Fruit fly (Drosophila melanogaster) whole organism, embryonic: ENCODE data around the gene Nin.

ENCODE experiments used
- CG10321 ChIP-seq: fragments of 200-800 bp; sonication (Bioruptor generic); IDR thresholded peaks from 2 replicates; pipeline ENCODE4 v1.3.6; 2022; ENCODE audit warnings: missing biosample characterization, missing genetic modification characterization
- CG12155 ChIP-seq: fragments of 200-800 bp; sonication (Bioruptor generic); optimal IDR thresholded peaks from 3 replicates; lab custom pipeline; 2016; ENCODE audit warnings: missing biosample characterization, missing genetic modification characterization
- CG12744 ChIP-seq: fragments of 200-800 bp; sonication (Bioruptor generic); optimal IDR thresholded peaks from 2 replicates; lab custom pipeline; 2016; ENCODE audit warnings: missing biosample characterization, missing genetic modification characterization
- CG1602 ChIP-seq: fragments of 200-800 bp; sonication (Bioruptor generic); optimal IDR thresholded peaks from 3 replicates; lab custom pipeline; 2016; ENCODE audit warnings: missing biosample characterization, missing genetic modification characterization
- CG17328 ChIP-seq: fragments of 200-800 bp; sonication (Bioruptor generic); IDR thresholded peaks from 2 replicates; pipeline ENCODE4 v1.3.6; 2022; ENCODE audit warnings: missing biosample characterization, missing genetic modification characterization
- CG2712 ChIP-seq: fragments of 200-800 bp; optimal IDR thresholded peaks from 3 replicates; lab custom pipeline; 2019; ENCODE audit warnings: missing biosample characterization, mild to moderate bottlenecking, missing genetic modification characterization, moderate library complexity
- CG2889 ChIP-seq: fragments of 200-800 bp; sonication (Bioruptor generic); IDR thresholded peaks from 3 replicates; pipeline ENCODE4 v1.3.6; 2022; ENCODE audit warnings: missing biosample characterization, missing genetic modification characterization
- CG34376 ChIP-seq: fragments of 200-800 bp; sonication (Bioruptor generic); optimal IDR thresholded peaks from 2 replicates; lab custom pipeline; 2018; ENCODE audit warnings: missing biosample characterization, mild to moderate bottlenecking, missing genetic modification characterization
- CG3838 ChIP-seq: fragments of 200-800 bp; sonication (Bioruptor generic); optimal IDR thresholded peaks from 3 replicates; lab custom pipeline; 2016; ENCODE audit warnings: missing biosample characterization, missing genetic modification characterization
- CG43689 ChIP-seq: fragments of 200-800 bp; sonication (Bioruptor generic); IDR thresholded peaks from 2 replicates; pipeline ENCODE4 v1.3.6; 2022; ENCODE audit warnings: missing biosample characterization, missing genetic modification characterization
- CG4617 ChIP-seq: fragments of 200-800 bp; sonication (Bioruptor generic); optimal IDR thresholded peaks from 3 replicates; lab custom pipeline; 2016; ENCODE audit warnings: missing biosample characterization, missing genetic modification characterization, borderline replicate concordance
- CG4707 ChIP-seq: fragments of 200-800 bp; sonication (Bioruptor generic); optimal IDR thresholded peaks from 2 replicates; lab custom pipeline; 2018; ENCODE audit warnings: missing biosample characterization, mild to moderate bottlenecking, missing genetic modification characterization, moderate library complexity
- CG4854 ChIP-seq: fragments of 200-800 bp; sonication (Bioruptor generic); optimal IDR thresholded peaks from 2 replicates; lab custom pipeline; 2016; ENCODE audit warnings: missing biosample characterization, missing genetic modification characterization, inconsistent platforms
- CG6272 ChIP-seq: fragments of 200-800 bp; sonication (Bioruptor generic); IDR thresholded peaks from 2 replicates; pipeline ENCODE4 v1.3.6; 2022; ENCODE audit warnings: missing biosample characterization, missing genetic modification characterization
- CG6854 ChIP-seq: fragments of 200-800 bp; sonication (Bioruptor generic); optimal IDR thresholded peaks from 3 replicates; lab custom pipeline; 2017; ENCODE audit warnings: missing biosample characterization, mild to moderate bottlenecking, missing genetic modification characterization
- CG8089 ChIP-seq: fragments of 200-800 bp; sonication (Bioruptor generic); optimal IDR thresholded peaks from 3 replicates; lab custom pipeline; 2016; ENCODE audit warnings: missing biosample characterization, missing genetic modification characterization
- CG8290 ChIP-seq, 3 experiments: fragments of 200-800 bp; sonication (Bioruptor generic); optimal IDR thresholded peaks; 2 replicates each; lab custom pipeline; 2016 to 2019; ENCODE audit warnings: missing biosample characterization in 3 of 3, missing genetic modification characterization in 3 of 3, mild to moderate bottlenecking in 2 of 3, moderate library complexity in 1 of 3
- CG8478 ChIP-seq: fragments of >200 bp; optimal IDR thresholded peaks from 2 replicates; lab custom pipeline; 2018
- CG9932 ChIP-seq: fragments of 200-800 bp; sonication (Bioruptor generic); IDR thresholded peaks from 2 replicates; pipeline ENCODE4 v1.3.6; 2022; ENCODE audit warnings: missing biosample characterization, missing genetic modification characterization
- Dek ChIP-seq: fragments of 200-800 bp; sonication (Bioruptor generic); optimal IDR thresholded peaks from 3 replicates; lab custom pipeline; 2019; ENCODE audit warnings: missing biosample characterization, mild to moderate bottlenecking, missing genetic modification characterization, moderate library complexity
- Doc3 ChIP-seq: fragments of 200-800 bp; sonication (Bioruptor generic); IDR thresholded peaks from 3 replicates; pipeline ENCODE4 v1.3.6; 2022; ENCODE audit warnings: missing biosample characterization, missing genetic modification characterization; ENCODE audit not compliant: partially characterized antibody
- Drgx ChIP-seq: fragments of 200-800 bp; sonication (Bioruptor generic); IDR thresholded peaks from 2 replicates; pipeline ENCODE4 v1.3.6; 2022; ENCODE audit warnings: missing biosample characterization, missing genetic modification characterization
- H2.0 ChIP-seq: fragments of 200-800 bp; sonication (Bioruptor generic); IDR thresholded peaks from 2 replicates; pipeline ENCODE4 v1.3.6; 2022; ENCODE audit warnings: missing biosample characterization, missing genetic modification characterization
- Jarid2 ChIP-seq: fragments of 200-800 bp; sonication (Bioruptor generic); optimal IDR thresholded peaks from 3 replicates; lab custom pipeline; 2017; ENCODE audit warnings: mild to moderate bottlenecking, missing biosample characterization, missing genetic modification reagents, missing genetic modification characterization
- Mes4 ChIP-seq: fragments of 200-800 bp; sonication (Bioruptor generic); optimal IDR thresholded peaks from 2 replicates; lab custom pipeline; 2016; ENCODE audit warnings: missing biosample characterization, missing genetic modification characterization
- NfI ChIP-seq: fragments of 200-800 bp; sonication (Bioruptor generic); optimal IDR thresholded peaks from 3 replicates; lab custom pipeline; 2018; ENCODE audit warnings: missing biosample characterization, mild to moderate bottlenecking, missing genetic modification characterization, moderate library complexity
- PHDP ChIP-seq: fragments of 200-800 bp; sonication (Bioruptor generic); optimal IDR thresholded peaks from 3 replicates; lab custom pipeline; 2018; ENCODE audit warnings: missing biosample characterization, mild to moderate bottlenecking, missing genetic modification characterization, moderate library complexity
- Sry-β ChIP-seq: fragments of 200-800 bp; sonication (Bioruptor generic); optimal IDR thresholded peaks from 2 replicates; lab custom pipeline; 2018; ENCODE audit warnings: missing biosample characterization, mild to moderate bottlenecking, missing genetic modification characterization, moderate library complexity
- ap ChIP-seq: fragments of 200-800 bp; sonication (Bioruptor generic); IDR thresholded peaks from 2 replicates; pipeline ENCODE4 v1.3.6; 2022; ENCODE audit warnings: missing biosample characterization, missing genetic modification characterization
- az2 ChIP-seq: fragments of 200-800 bp; sonication (Bioruptor generic); optimal IDR thresholded peaks from 3 replicates; lab custom pipeline; 2016; ENCODE audit warnings: missing biosample characterization, missing genetic modification characterization
- bbx ChIP-seq: fragments of 200-800 bp; sonication (Bioruptor generic); IDR thresholded peaks from 2 replicates; pipeline ENCODE4 v1.3.6; 2022; ENCODE audit warnings: missing biosample characterization, missing genetic modification characterization; ENCODE audit not compliant: partially characterized antibody
- bsh ChIP-seq, 2 experiments: fragments of 200-800 bp; sonication (Bioruptor generic); optimal IDR thresholded peaks; 2 replicates each; lab custom pipeline; 2017 to 2018; ENCODE audit warnings: mild to moderate bottlenecking in 2 of 2, missing biosample characterization in 2 of 2, missing genetic modification characterization in 2 of 2, moderate library complexity in 1 of 2
- chinmo ChIP-seq: fragments of 200-800 bp; sonication (Bioruptor generic); IDR thresholded peaks from 4 replicates; pipeline ENCODE4 v1.3.6; 2022; ENCODE audit warnings: missing biosample characterization, missing genetic modification characterization; ENCODE audit not compliant: partially characterized antibody
- esg ChIP-seq: fragments of 200-800 bp; sonication (Bioruptor generic); conservative IDR thresholded peaks from 2 replicates; pipeline ENCODE4 v1.3.6; 2022; ENCODE audit warnings: missing biosample characterization, missing genetic modification characterization
- exex ChIP-seq: fragments of 200-800 bp; sonication (Bioruptor generic); optimal IDR thresholded peaks from 4 replicates; lab custom pipeline; 2018; ENCODE audit warnings: missing biosample characterization, mild to moderate bottlenecking, missing genetic modification characterization, moderate library complexity
- fd3F ChIP-seq: fragments of 200-800 bp; sonication (Bioruptor generic); optimal IDR thresholded peaks from 2 replicates; lab custom pipeline; 2018; ENCODE audit warnings: missing biosample characterization, mild to moderate bottlenecking, missing genetic modification characterization, moderate library complexity
- hkb ChIP-seq, 2 experiments: fragments of 200-800 bp in 1 of 2; fragments of >200 bp in 1 of 2; sonication (Bioruptor generic) in 1 of 2; IDR thresholded peaks in 1 of 2; optimal IDR thresholded peaks in 1 of 2; 2 replicates each; pipeline versions ENCODE4 v1.3.6 to Lab custom; 2017 to 2022; ENCODE audit warnings: missing biosample characterization in 1 of 2, missing genetic modification characterization in 1 of 2
- hth ChIP-seq: fragments of >200 bp; optimal IDR thresholded peaks from 2 replicates; lab custom pipeline; 2017; ENCODE audit warnings: inconsistent platforms
- jigr1 ChIP-seq: fragments of 200-800 bp; sonication (Bioruptor generic); IDR thresholded peaks from 3 replicates; pipeline ENCODE4 v1.3.6; 2022; ENCODE audit warnings: missing biosample characterization, missing genetic modification characterization
- maf-S ChIP-seq: fragments of 200-800 bp; sonication (Bioruptor generic); optimal IDR thresholded peaks from 2 replicates; lab custom pipeline; 2016; ENCODE audit warnings: missing biosample characterization, missing genetic modification characterization
- prd ChIP-seq, 3 experiments: fragments of >200 bp in 2 of 3; fragments of 200-800 bp in 1 of 3; sonication (Bioruptor generic) in 1 of 3; optimal IDR thresholded peaks in 2 of 3; IDR thresholded peaks in 1 of 3; 2 replicates in 2 of 3; 3 replicates in 1 of 3; pipeline versions ENCODE4 v1.3.6 to Lab custom; 2017 to 2022; ENCODE audit warnings: missing biosample characterization in 1 of 3, missing genetic modification characterization in 1 of 3
- sim ChIP-seq: fragments of 200-800 bp; sonication (Bioruptor generic); IDR thresholded peaks from 2 replicates; pipeline ENCODE4 v1.3.6; 2022; ENCODE audit warnings: missing biosample characterization, missing genetic modification characterization
- slou ChIP-seq: fragments of 200-800 bp; sonication (Bioruptor generic); optimal IDR thresholded peaks from 3 replicates; lab custom pipeline; 2016; ENCODE audit warnings: missing biosample characterization, missing genetic modification characterization
- ssp ChIP-seq: fragments of 200-800 bp; sonication (Bioruptor generic); IDR thresholded peaks from 2 replicates; pipeline ENCODE4 v1.3.6; 2022; ENCODE audit warnings: missing biosample characterization, missing genetic modification characterization
- toy ChIP-seq: fragments of 200-800 bp; sonication (Bioruptor generic); IDR thresholded peaks from 2 replicates; pipeline ENCODE4 v1.3.6; 2022; ENCODE audit warnings: missing biosample characterization, missing genetic modification characterization
- tx ChIP-seq: fragments of 200-800 bp; sonication (Bioruptor generic); optimal IDR thresholded peaks from 2 replicates; lab custom pipeline; 2016; ENCODE audit warnings: missing biosample characterization, missing genetic modification characterization
- wdn ChIP-seq: fragments of 200-800 bp; sonication (Bioruptor generic); IDR thresholded peaks from 2 replicates; pipeline ENCODE4 v1.3.6; 2022; ENCODE audit warnings: missing biosample characterization, missing genetic modification characterization
- zen ChIP-seq: fragments of 200-800 bp; sonication (Bioruptor generic); optimal IDR thresholded peaks from 3 replicates; lab custom pipeline; 2018; ENCODE audit warnings: missing biosample characterization, mild to moderate bottlenecking, missing genetic modification characterization, moderate library complexity

Gene Nin

DNA sequence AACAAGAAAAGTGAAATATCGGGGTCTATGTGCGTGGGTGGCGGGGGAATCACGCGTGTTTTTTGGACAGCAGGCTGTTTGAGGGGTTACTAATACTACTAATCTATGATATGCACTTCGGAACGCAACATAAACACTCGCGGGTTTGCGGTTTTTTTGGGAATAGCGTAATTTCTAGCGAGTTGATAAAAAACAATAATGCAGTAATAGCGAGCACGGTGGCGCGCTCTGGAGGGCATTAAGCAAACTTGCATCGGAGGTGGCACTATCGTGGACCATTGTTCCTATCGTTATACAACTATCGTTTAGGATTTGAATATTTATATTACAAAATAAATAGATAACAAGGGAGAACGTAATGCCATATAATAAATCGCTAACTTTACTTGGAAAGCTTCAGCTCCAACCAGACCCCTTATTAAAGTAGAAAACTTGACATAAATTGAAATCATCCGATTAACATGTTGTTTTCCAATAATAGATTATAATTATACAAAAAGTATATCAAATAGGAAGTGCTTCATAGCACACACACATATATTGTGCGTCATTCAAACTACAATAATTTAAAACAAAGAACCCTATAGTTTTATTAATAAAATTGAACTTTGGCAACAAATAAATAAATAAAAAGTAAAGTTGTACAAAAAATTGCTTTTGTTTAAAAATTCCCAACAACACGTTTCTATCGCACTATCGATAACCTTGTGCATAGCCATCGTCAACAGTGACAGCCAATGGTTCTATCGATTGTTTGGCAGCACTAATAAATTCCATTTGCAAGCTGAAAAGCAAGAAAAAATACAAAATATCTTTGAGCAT is at the start of gene Nin, which contains the start of gene Bub1 (continued):
- no peak for TF ChIP-seq PHDP
- peak; percentile 65 for TF ChIP-seq Doc3 (GFP tag; lab: Robert Waterston, UW)
- no peak for TF ChIP-seq CG34376 (GFP tag; lab: Kevin White, UChicago)
- no peak for TF ChIP-seq CG8089 (GFP tag; lab: Kevin White, UChicago)
- no peak for TF ChIP-seq CG4854
- TF ChIP-seq ssp = no peak
- no peak for TF ChIP-seq CG6854 (GFP tag; lab: Kevin White, UChicago)
- peak; percentile 78 for TF ChIP-seq CG12155 (GFP tag; lab: Kevin White, UChicago)
- peak; percentile 17 for TF ChIP-seq az2 (GFP tag; lab: Kevin White, UChicago)
- peak; percentile 8 for TF ChIP-seq slou (GFP tag; lab: Kevin White, UChicago)
- TF ChIP-seq sim (GFP tag; lab: Robert Waterston, UW) = no peak
- TF ChIP-seq bsh (GFP tag; optimal IDR thresholded peaks at IDR 0.05; lab: Kevin White, UChicago) = no peak
- no peak for TF ChIP-seq Drgx (GFP tag; lab: Robert Waterston, UW)
- no peak for TF ChIP-seq CG4707 (GFP tag; lab: Kevin White, UChicago)
- no peak for TF ChIP-seq CG12744 (GFP tag; lab: Kevin White, UChicago)
- TF ChIP-seq tx (GFP tag; lab: Kevin White, UChicago) = no peak
- TF ChIP-seq esg (GFP tag; lab: Robert Waterston, UW) = no peak
- peak; percentile 43 for TF ChIP-seq Sry-β (GFP tag; lab: Kevin White, UChicago)
- peak; percentile 72 for TF ChIP-seq CG6272 (GFP tag; lab: Robert Waterston, UW)
- TF ChIP-seq CG2712 = peak; percentile 36
- TF ChIP-seq Jarid2 (GFP tag; lab: Kevin White, UChicago) = no peak
- no peak for TF ChIP-seq zen
- no peak for TF ChIP-seq Mes4 (GFP tag; lab: Kevin White, UChicago)
- TF ChIP-seq jigr1 (GFP tag; lab: Robert Waterston, UW) = 0 out of 3 replicates have a peak, but pooled peaks have one; percentile 30
- no peak for TF ChIP-seq CG1602 (GFP tag; lab: Kevin White, UChicago)
- TF ChIP-seq hkb (optimal IDR thresholded peaks at IDR 0.05; lab: Kevin White, UChicago) = no peak
- TF ChIP-seq hkb (GFP tag; IDR thresholded peaks at IDR 0.05; lab: Robert Waterston, UW) = no peak
- no peak for TF ChIP-seq CG2889
- 0 out of 2 replicates have a peak, but pooled peaks have one; percentile 19 for TF ChIP-seq H2.0 (GFP tag; lab: Robert Waterston, UW)
- no peak for TF ChIP-seq wdn (GFP tag; lab: Robert Waterston, UW)
- peak; percentile 8 for TF ChIP-seq NfI (GFP tag; lab: Kevin White, UChicago)
- TF ChIP-seq CG10321 (GFP tag; lab: Robert Waterston, UW) = no peak
- TF ChIP-seq Dek = no peak
- peak; percentile 88 for TF ChIP-seq bbx (GFP tag; lab: Robert Waterston, UW)
- peak; percentile 4 for TF ChIP-seq CG8290 (GFP tag; optimal IDR thresholded peaks at IDR 0.05; lab: Kevin White, UChicago)
- no peak for TF ChIP-seq CG8290 (tag; optimal IDR thresholded peaks at IDR 0.05; lab: Kevin White, UChicago)
- TF ChIP-seq ap (GFP tag; lab: Robert Waterston, UW) = 0 out of 2 replicates have a peak, but pooled peaks have one; percentile 17
- no peak for TF ChIP-seq CG43689 (GFP tag; lab: Robert Waterston, UW)
- no peak for TF ChIP-seq fd3F (GFP tag; lab: Kevin White, UChicago)
- no peak for TF ChIP-seq toy
- TF ChIP-seq hth (lab: Kevin White, UChicago) = no peak
- no peak for TF ChIP-seq CG17328 (GFP tag; lab: Robert Waterston, UW)
- TF ChIP-seq CG3838 (GFP tag; lab: Kevin White, UChicago) = no peak
- peak; percentile 80 for TF ChIP-seq CG9932 (GFP tag; lab: Robert Waterston, UW)
- no peak for TF ChIP-seq prd (optimal IDR thresholded peaks at IDR 0.05; lab: Kevin White, UChicago)
- TF ChIP-seq prd (GFP tag; IDR thresholded peaks at IDR 0.05; lab: Robert Waterston, UW) = peak; percentile 49; the same call in 1 of the 3 replicates
- TF ChIP-seq exex (tag; lab: Kevin White, UChicago) = no peak
- TF ChIP-seq chinmo (GFP tag; lab: Robert Waterston, UW) = peak; percentile 64; the same call in 3 of the 4 replicates
- no peak for TF ChIP-seq CG8478 (lab: Kevin White, UChicago)
- TF ChIP-seq maf-S = no peak
- TF ChIP-seq CG4617 (GFP tag; lab: Kevin White, UChicago) = peak; percentile 76
